Fruit fly (Drosophila melanogaster) whole organism, embryonic: ENCODE measurements around the gene AANATL7.

Experiments
- Ada2b ChIP-seq: fragments of 200-800 bp; sonication (Bioruptor generic); IDR thresholded peaks from 2 replicates; pipeline ENCODE4 v1.3.6; 2022; ENCODE audit warnings: missing biosample characterization, missing genetic modification characterization
- C15 ChIP-seq: fragments of 200-800 bp; sonication (Bioruptor generic); IDR thresholded peaks from 3 replicates; pipeline ENCODE4 v1.3.6; 2022; ENCODE audit warnings: missing biosample characterization, missing genetic modification characterization
- CG10274 ChIP-seq: fragments of 200-800 bp; sonication (Bioruptor generic); optimal IDR thresholded peaks from 3 replicates; lab custom pipeline; 2017; ENCODE audit warnings: missing biosample characterization, mild to moderate bottlenecking, missing genetic modification characterization
- CG10321 ChIP-seq: fragments of 200-800 bp; sonication (Bioruptor generic); IDR thresholded peaks from 2 replicates; pipeline ENCODE4 v1.3.6; 2022; ENCODE audit warnings: missing biosample characterization, missing genetic modification characterization
- CG10959 ChIP-seq: fragments of 200-800 bp; sonication (Bioruptor generic); IDR thresholded peaks from 2 replicates; pipeline ENCODE4 v1.3.6; 2022; ENCODE audit warnings: missing biosample characterization, missing genetic modification characterization
- CG11398 ChIP-seq: fragments of 200-800 bp; sonication (Bioruptor generic); optimal IDR thresholded peaks from 2 replicates; lab custom pipeline; 2016; ENCODE audit warnings: missing biosample characterization, missing genetic modification characterization
- CG11723 ChIP-seq: fragments of 200-800 bp; sonication (Bioruptor generic); optimal IDR thresholded peaks from 2 replicates; lab custom pipeline; 2017; ENCODE audit warnings: missing biosample characterization, mild to moderate bottlenecking, missing genetic modification characterization
- CG13123 ChIP-seq: fragments of 200-800 bp; sonication (Bioruptor generic); optimal IDR thresholded peaks from 2 replicates; lab custom pipeline; 2016; ENCODE audit warnings: missing biosample characterization, missing genetic modification characterization
- CG15269 ChIP-seq: fragments of 200-800 bp; sonication (Bioruptor generic); optimal IDR thresholded peaks from 2 replicates; lab custom pipeline; 2018; ENCODE audit warnings: missing biosample characterization, mild to moderate bottlenecking, missing genetic modification characterization, moderate library complexity
- CG15479 ChIP-seq: fragments of 200-800 bp; sonication (Bioruptor generic); optimal IDR thresholded peaks from 3 replicates; lab custom pipeline; 2019; ENCODE audit warnings: missing biosample characterization, mild to moderate bottlenecking, missing genetic modification characterization, moderate library complexity
- CG15696 ChIP-seq: fragments of 200-800 bp; sonication (Bioruptor generic); optimal IDR thresholded peaks from 2 replicates; lab custom pipeline; 2019; ENCODE audit warnings: missing biosample characterization, mild to moderate bottlenecking, missing genetic modification characterization, moderate library complexity
- CG17361 ChIP-seq: fragments of 200-800 bp; sonication (Bioruptor generic); IDR thresholded peaks from 3 replicates; pipeline ENCODE4 v1.3.6; 2022; ENCODE audit warnings: missing biosample characterization, missing genetic modification characterization
- CG17612 ChIP-seq: fragments of 200-800 bp; sonication (Bioruptor generic); IDR thresholded peaks from 2 replicates; pipeline ENCODE4 v1.3.6; 2022; ENCODE audit warnings: missing biosample characterization, missing genetic modification characterization
- CG2129 ChIP-seq: fragments of 200-800 bp; sonication (Bioruptor generic); IDR thresholded peaks from 2 replicates; pipeline ENCODE4 v1.3.6; 2022; ENCODE audit warnings: missing biosample characterization, missing genetic modification characterization; ENCODE audit not compliant: partially characterized antibody
- CG3163 ChIP-seq: fragments of 200-800 bp; sonication (Bioruptor generic); optimal IDR thresholded peaks from 3 replicates; lab custom pipeline; 2016; ENCODE audit warnings: missing biosample characterization, missing genetic modification characterization
- CG32532 ChIP-seq: fragments of 200-800 bp; sonication (Bioruptor generic); IDR thresholded peaks from 2 replicates; pipeline ENCODE4 v1.3.6; 2022; ENCODE audit warnings: missing biosample characterization, missing genetic modification characterization
- CG33213 ChIP-seq: fragments of 200-800 bp; sonication (Bioruptor generic); optimal IDR thresholded peaks from 3 replicates; lab custom pipeline; 2016; ENCODE audit warnings: missing biosample characterization, missing genetic modification characterization
- CG3995 ChIP-seq: fragments of 200-800 bp; sonication (Bioruptor generic); optimal IDR thresholded peaks from 3 replicates; lab custom pipeline; 2016; ENCODE audit warnings: missing biosample characterization, missing genetic modification characterization
- CG5953 ChIP-seq: fragments of 200-800 bp; sonication (Bioruptor generic); IDR thresholded peaks from 2 replicates; pipeline ENCODE4 v1.3.6; 2022; ENCODE audit warnings: missing biosample characterization, missing genetic modification characterization
- CG6272 ChIP-seq: fragments of 200-800 bp; sonication (Bioruptor generic); IDR thresholded peaks from 2 replicates; pipeline ENCODE4 v1.3.6; 2022; ENCODE audit warnings: missing biosample characterization, missing genetic modification characterization
- CG7928 ChIP-seq: fragments of 200-800 bp; sonication (Bioruptor generic); optimal IDR thresholded peaks from 2 replicates; lab custom pipeline; 2017; ENCODE audit warnings: missing biosample characterization, mild to moderate bottlenecking, missing genetic modification characterization
- CG8359 ChIP-seq: fragments of 200-800 bp; sonication (Bioruptor generic); optimal IDR thresholded peaks from 2 replicates; lab custom pipeline; 2017; ENCODE audit warnings: missing biosample characterization, mild to moderate bottlenecking, missing genetic modification characterization, borderline replicate concordance
- CG8944 ChIP-seq: fragments of 200-800 bp; sonication (Bioruptor generic); optimal IDR thresholded peaks from 3 replicates; lab custom pipeline; 2016; ENCODE audit warnings: missing biosample characterization, missing genetic modification characterization
- CG9215 ChIP-seq: fragments of 200-800 bp; sonication (Bioruptor generic); IDR thresholded peaks from 2 replicates; pipeline ENCODE4 v1.3.6; 2022; ENCODE audit warnings: missing biosample characterization, missing genetic modification characterization
- CG9932 ChIP-seq: fragments of 200-800 bp; sonication (Bioruptor generic); IDR thresholded peaks from 2 replicates; pipeline ENCODE4 v1.3.6; 2022; ENCODE audit warnings: missing biosample characterization, missing genetic modification characterization
- CTCF ChIP-seq: fragments of 200-800 bp; sonication (Bioruptor generic); optimal IDR thresholded peaks from 2 replicates; lab custom pipeline; 2017; ENCODE audit warnings: missing biosample characterization, mild to moderate bottlenecking, missing genetic modification characterization, moderate library complexity
- Hr78 ChIP-seq, 2 experiments: fragments of 200-800 bp in 1 of 2; fragments of >200 bp in 1 of 2; sonication (Bioruptor generic) in 1 of 2; optimal IDR thresholded peaks; 2 replicates each; lab custom pipeline; 2017 to 2019; ENCODE audit warnings: missing biosample characterization in 2 of 2, missing genetic modification characterization in 2 of 2, mild to moderate bottlenecking in 1 of 2, moderate library complexity in 1 of 2
- Nf-YC ChIP-seq: fragments of 200-800 bp; optimal IDR thresholded peaks from 3 replicates; lab custom pipeline; 2019; ENCODE audit warnings: missing biosample characterization, mild to moderate bottlenecking, missing genetic modification characterization, moderate library complexity
- Poxn ChIP-seq: fragments of 200-800 bp; sonication (Bioruptor generic); IDR thresholded peaks from 2 replicates; pipeline ENCODE4 v1.3.6; 2022; ENCODE audit warnings: missing biosample characterization, missing genetic modification characterization
- Sry-δ ChIP-seq: fragments of 200-800 bp; sonication (Bioruptor generic); optimal IDR thresholded peaks from 2 replicates; lab custom pipeline; 2016; ENCODE audit warnings: missing biosample characterization, missing genetic modification characterization
- Taf1 ChIP-seq: fragments of 200-800 bp; sonication (Bioruptor generic); IDR thresholded peaks from 2 replicates; pipeline ENCODE4 v1.3.6; 2022; ENCODE audit warnings: missing biosample characterization, missing genetic modification characterization
- Trl ChIP-seq, 3 experiments: fragments of >200 bp in 2 of 3; fragments of 200-800 bp in 1 of 3; sonication (Bioruptor generic) in 1 of 3; optimal IDR thresholded peaks; 2 replicates in 1 of 3; 3 replicates in 2 of 3; lab custom pipeline; 2016 to 2017; ENCODE audit warnings: missing biosample characterization in 1 of 3, missing genetic modification characterization in 1 of 3
- ab ChIP-seq: fragments of 200-800 bp; sonication (Bioruptor generic); optimal IDR thresholded peaks from 2 replicates; lab custom pipeline; 2016; ENCODE audit warnings: missing biosample characterization, missing genetic modification characterization
- bigmax ChIP-seq: fragments of 200-800 bp; sonication (Bioruptor generic); optimal IDR thresholded peaks from 2 replicates; lab custom pipeline; 2018; ENCODE audit warnings: missing biosample characterization, mild to moderate bottlenecking, missing genetic modification characterization
- crol ChIP-seq: fragments of 200-800 bp; sonication (Bioruptor generic); IDR thresholded peaks from 2 replicates; pipeline ENCODE4 v1.3.6; 2022; ENCODE audit warnings: missing biosample characterization, missing genetic modification characterization
- dati ChIP-seq: fragments of 200-800 bp; sonication (Bioruptor generic); IDR thresholded peaks from 2 replicates; pipeline ENCODE4 v1.3.6; 2022; ENCODE audit warnings: missing biosample characterization, missing genetic modification characterization
- dmrt99B ChIP-seq: fragments of 200-800 bp; sonication (Bioruptor generic); optimal IDR thresholded peaks from 2 replicates; lab custom pipeline; 2018; ENCODE audit warnings: missing biosample characterization, mild to moderate bottlenecking, missing genetic modification characterization, moderate library complexity
- fd102C ChIP-seq: fragments of 200-800 bp; sonication (Bioruptor generic); optimal IDR thresholded peaks from 2 replicates; lab custom pipeline; 2018; ENCODE audit warnings: missing biosample characterization, mild to moderate bottlenecking, missing genetic modification characterization, moderate library complexity
- fd3F ChIP-seq: fragments of 200-800 bp; sonication (Bioruptor generic); optimal IDR thresholded peaks from 2 replicates; lab custom pipeline; 2018; ENCODE audit warnings: missing biosample characterization, mild to moderate bottlenecking, missing genetic modification characterization, moderate library complexity
- jigr1 ChIP-seq: fragments of 200-800 bp; sonication (Bioruptor generic); IDR thresholded peaks from 3 replicates; pipeline ENCODE4 v1.3.6; 2022; ENCODE audit warnings: missing biosample characterization, missing genetic modification characterization
- lbe ChIP-seq: fragments of 200-800 bp; sonication (Bioruptor generic); optimal IDR thresholded peaks from 2 replicates; lab custom pipeline; 2016; ENCODE audit warnings: missing biosample characterization, mild to moderate bottlenecking, missing genetic modification characterization
- lmd ChIP-seq: fragments of 200-800 bp; sonication (Bioruptor generic); IDR thresholded peaks from 2 replicates; pipeline ENCODE4 v1.3.6; 2022; ENCODE audit warnings: missing biosample characterization, missing genetic modification characterization
- mld ChIP-seq: fragments of 200-800 bp; sonication (Bioruptor generic); IDR thresholded peaks from 3 replicates; pipeline ENCODE4 v1.3.6; 2022; ENCODE audit warnings: missing biosample characterization, missing genetic modification characterization; ENCODE audit not compliant: partially characterized antibody
- ranshi ChIP-seq: fragments of 200-800 bp; sonication (Bioruptor generic); IDR thresholded peaks from 2 replicates; pipeline ENCODE4 v1.3.6; 2022; ENCODE audit warnings: missing biosample characterization, missing genetic modification characterization
- sd ChIP-seq: fragments of 200-800 bp; sonication (Bioruptor generic); optimal IDR thresholded peaks from 3 replicates; lab custom pipeline; 2018; ENCODE audit warnings: missing biosample characterization, mild to moderate bottlenecking, missing genetic modification characterization, moderate library complexity
- sim ChIP-seq: fragments of 200-800 bp; sonication (Bioruptor generic); IDR thresholded peaks from 2 replicates; pipeline ENCODE4 v1.3.6; 2022; ENCODE audit warnings: missing biosample characterization, missing genetic modification characterization
- sna ChIP-seq: fragments of 200-800 bp; sonication (Bioruptor generic); IDR thresholded peaks from 2 replicates; pipeline ENCODE4 v1.3.6; 2022; ENCODE audit warnings: missing biosample characterization, missing genetic modification characterization; ENCODE audit not compliant: partially characterized antibody
- sr ChIP-seq: fragments of 200-800 bp; sonication (Bioruptor generic); IDR thresholded peaks from 3 replicates; pipeline ENCODE4 v1.3.6; 2022; ENCODE audit warnings: missing biosample characterization, missing genetic modification characterization
- ssp ChIP-seq: fragments of 200-800 bp; sonication (Bioruptor generic); IDR thresholded peaks from 2 replicates; pipeline ENCODE4 v1.3.6; 2022; ENCODE audit warnings: missing biosample characterization, missing genetic modification characterization
- zen ChIP-seq: fragments of 200-800 bp; sonication (Bioruptor generic); optimal IDR thresholded peaks from 3 replicates; lab custom pipeline; 2018; ENCODE audit warnings: missing biosample characterization, mild to moderate bottlenecking, missing genetic modification characterization, moderate library complexity
- zen2 ChIP-seq: fragments of 200-800 bp; sonication (Bioruptor generic); IDR thresholded peaks from 3 replicates; pipeline ENCODE4 v1.3.6; 2022; ENCODE audit warnings: missing biosample characterization, missing genetic modification characterization; ENCODE audit not compliant: partially characterized antibody

Gene AANATL7

DNA sequence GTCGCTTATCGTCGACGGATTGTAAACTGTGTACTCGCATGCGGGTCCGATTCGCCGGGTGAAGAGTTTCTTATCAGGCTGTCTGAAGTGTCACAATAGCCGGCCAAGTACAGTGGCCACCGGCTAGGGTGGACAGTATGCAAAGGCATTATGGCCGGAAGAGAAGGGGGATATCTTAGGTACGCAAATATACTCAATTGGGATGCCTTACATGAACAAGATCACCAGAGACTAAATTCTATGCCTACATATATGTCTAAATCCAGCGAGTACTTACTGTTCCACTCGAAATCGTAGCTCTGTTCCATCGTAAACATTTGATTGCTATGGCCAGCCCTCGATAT, 13.0 kb downstream of the AANATL7 start (continued):
- TF ChIP-seq CG11723 (GFP tag; lab: Kevin White, UChicago) (peak; percentile 78), fd3F (GFP tag; lab: Kevin White, UChicago) (peak; percentile 85), Taf1 (GFP tag; lab: Robert Waterston, UW) (peak; percentile 94), CG6272 (GFP tag; lab: Robert Waterston, UW) (peak; percentile 94), CG7928 (GFP tag; lab: Kevin White, UChicago) (peak; percentile 66), CG3995 (GFP tag; lab: Kevin White, UChicago) (peak; percentile 75), sim (GFP tag; lab: Robert Waterston, UW) (peak; percentile 75), CG10274 (GFP tag; lab: Kevin White, UChicago) (peak; percentile 87), CTCF (GFP tag; lab: Kevin White, UChicago) (peak; percentile 45), jigr1 (GFP tag; lab: Robert Waterston, UW) (peak; percentile 90), bigmax (GFP tag; lab: Kevin White, UChicago) (no peak), CG3163 (GFP tag; lab: Kevin White, UChicago) (peak; percentile 78), Poxn (GFP tag; lab: Robert Waterston, UW) (peak; percentile 88), CG9215 (GFP tag; lab: Robert Waterston, UW) (peak; percentile 92), CG8359 (GFP tag; lab: Kevin White, UChicago) (peak; percentile 68), Sry-δ (peak; percentile 61), CG17361 (peak; percentile 88), CG10959 (GFP tag; lab: Robert Waterston, UW) (peak; percentile 86), sna (GFP tag; lab: Robert Waterston, UW) (no peak), zen2 (no peak), ranshi (peak; percentile 95), CG15269 (tag; lab: Kevin White, UChicago) (peak; percentile 93), ssp (GFP tag; lab: Robert Waterston, UW) (peak; percentile 86), crol (GFP tag; lab: Robert Waterston, UW) (peak; percentile 55), Trl (optimal IDR thresholded peaks at IDR 0.05; lab: Kevin White, UChicago) (no peak), Trl (GFP tag; optimal IDR thresholded peaks at IDR 0.05; lab: Kevin White, UChicago) (peak; percentile 91), dati (GFP tag; lab: Robert Waterston, UW) (peak; percentile 78), sd (tag; lab: Kevin White, UChicago) (peak; percentile 73), CG9932 (peak; percentile 94), CG10321 (GFP tag; lab: Robert Waterston, UW) (peak; percentile 66), CG5953 (GFP tag; lab: Robert Waterston, UW) (peak; percentile 85), ab (GFP tag; lab: Kevin White, UChicago) (peak; percentile 84), lmd (GFP tag; lab: Robert Waterston, UW) (peak; percentile 96), lbe (GFP tag; lab: Kevin White, UChicago) (peak; percentile 94), CG13123 (GFP tag; lab: Kevin White, UChicago) (peak; percentile 80), CG32532 (peak; percentile 97), zen (tag; lab: Kevin White, UChicago) (peak; percentile 56), sr (peak; percentile 86), fd102C (GFP tag; lab: Kevin White, UChicago) (no peak), CG17612 (GFP tag; lab: Robert Waterston, UW) (peak; percentile 88), mld (GFP tag; lab: Robert Waterston, UW) (no peak), Nf-YC (tag; lab: Kevin White, UChicago) (peak; percentile 61), CG15479 (GFP tag; lab: Kevin White, UChicago) (peak; percentile 42), CG2129 (GFP tag; lab: Robert Waterston, UW) (no peak), Hr78 (GFP tag; optimal IDR thresholded peaks at IDR 0.05; lab: Kevin White, UChicago) (peak in 1 of 2 experiments; percentile 59), CG15696 (tag; lab: Kevin White, UChicago) (peak; percentile 69), Ada2b (GFP tag; lab: Robert Waterston, UW) (peak; percentile 93), C15 (GFP tag; lab: Robert Waterston, UW) (peak; percentile 67; the same call in 1 of the 3 replicates), CG8944 (GFP tag; lab: Kevin White, UChicago) (peak; percentile 91), CG33213 (GFP tag; lab: Kevin White, UChicago) (peak; percentile 91), CG11398 (peak; percentile 80), dmrt99B (tag; lab: Kevin White, UChicago) (peak; percentile 92)
